Worm (Caenorhabditis elegans) whole organism, young adult: Measurements from ENCODE around the gene dpy-18.

Source experiments
- F10E7.11 ChIP-seq: sonication (generic microtip); optimal IDR thresholded peaks from 2 replicates; lab custom pipeline; 2017; ENCODE audit warnings: mild to moderate bottlenecking, missing genetic modification characterization, moderate library complexity, missing compliant biosample characterization
- F22D6.2 ChIP-seq: sonication (generic microtip); optimal IDR thresholded peaks from 2 replicates; lab custom pipeline; 2016; ENCODE audit warnings: mild to moderate bottlenecking, missing genetic modification characterization, missing compliant biosample characterization
- F39B2.1 ChIP-seq: fragments of 200-800 bp; sonication (Bioruptor generic); IDR thresholded peaks from 2 replicates; pipeline ENCODE4 v1.3.6; 2022; ENCODE audit warnings: missing genetic modification reagents, missing genetic modification characterization, missing compliant biosample characterization
- T26A5.8 ChIP-seq: sonication (generic microtip); optimal IDR thresholded peaks from 2 replicates; lab custom pipeline; 2016; ENCODE audit warnings: missing genetic modification characterization, missing compliant biosample characterization
- athp-1 ChIP-seq: sonication (generic microtip); optimal IDR thresholded peaks from 2 replicates; lab custom pipeline; 2017; ENCODE audit warnings: mild to moderate bottlenecking, missing genetic modification characterization, missing compliant biosample characterization
- bed-1 ChIP-seq: fragments of 200-800 bp; sonication (Bioruptor generic); IDR thresholded peaks from 2 replicates; pipeline ENCODE4 v1.3.6; 2022; ENCODE audit warnings: missing genetic modification reagents, missing genetic modification characterization, missing compliant biosample characterization
- ceh-27 ChIP-seq: fragments of 200-800 bp; sonication (Bioruptor generic); optimal IDR thresholded peaks from 2 replicates; lab custom pipeline; 2018; ENCODE audit warnings: mild to moderate bottlenecking, missing genetic modification characterization, moderate library complexity, missing compliant biosample characterization
- chd-7 ChIP-seq: sonication (generic microtip); optimal IDR thresholded peaks from 2 replicates; lab custom pipeline; 2016; ENCODE audit warnings: mild to moderate bottlenecking, missing genetic modification characterization, moderate library complexity, missing compliant biosample characterization
- dpl-1 ChIP-seq: fragments of 150-350 bp; optimal IDR thresholded peaks from 2 replicates; lab custom pipeline; 2014; ENCODE audit warnings: missing biosample characterization, missing genetic modification reagents, missing genetic modification characterization
- egl-44 ChIP-seq: fragments of 200-800 bp; sonication (Bioruptor generic); IDR thresholded peaks from 2 replicates; pipeline ENCODE4 v1.3.6; 2022; ENCODE audit warnings: missing genetic modification reagents, missing genetic modification characterization, missing compliant biosample characterization
- egrh-3 ChIP-seq: fragments of 200-800 bp; sonication (Bioruptor generic); IDR thresholded peaks from 2 replicates; pipeline ENCODE4 v1.3.6; 2022; ENCODE audit warnings: missing genetic modification reagents, missing genetic modification characterization, missing compliant biosample characterization
- hlh-12 ChIP-seq: sonication (generic microtip); optimal IDR thresholded peaks from 2 replicates; lab custom pipeline; 2016; ENCODE audit warnings: missing genetic modification characterization, missing compliant biosample characterization
- hlh-26 ChIP-seq: fragments of 200-800 bp; sonication (Bioruptor generic); conservative IDR thresholded peaks from 2 replicates; pipeline ENCODE4 v1.3.6; 2022; ENCODE audit warnings: missing genetic modification reagents, missing genetic modification characterization, missing compliant biosample characterization
- hmg-1.2 ChIP-seq: fragments of 200-800 bp; sonication (Bioruptor generic); IDR thresholded peaks from 2 replicates; pipeline ENCODE4 v1.3.6; 2022; ENCODE audit warnings: missing genetic modification reagents, missing genetic modification characterization, missing compliant biosample characterization
- let-526 ChIP-seq: fragments of 200-800 bp; sonication (Bioruptor generic); IDR thresholded peaks from 2 replicates; pipeline ENCODE4 v1.3.6; 2022; ENCODE audit warnings: missing genetic modification reagents, missing genetic modification characterization, missing compliant biosample characterization
- let-607 ChIP-seq, 2 experiments: fragments of 200-800 bp in 1 of 2; sonication (Bioruptor generic) in 1 of 2; sonication (generic microtip) in 1 of 2; optimal IDR thresholded peaks; 2 replicates each; lab custom pipeline; 2016 to 2018; ENCODE audit warnings: mild to moderate bottlenecking in 2 of 2, missing compliant biosample characterization in 2 of 2, missing genetic modification characterization in 2 of 2, moderate library complexity in 2 of 2, missing genotype in 1 of 2
- mel-28 ChIP-seq: sonication (generic microtip); optimal IDR thresholded peaks from 2 replicates; lab custom pipeline; 2016; ENCODE audit warnings: borderline replicate concordance, mild to moderate bottlenecking, missing genetic modification characterization, missing compliant biosample characterization
- nhr-80 ChIP-seq: sonication (generic microtip); optimal IDR thresholded peaks from 2 replicates; lab custom pipeline; 2016; ENCODE audit warnings: missing genetic modification characterization, missing compliant biosample characterization
- pbrm-1 ChIP-seq: fragments of 200-800 bp; sonication (Bioruptor generic); IDR thresholded peaks from 2 replicates; pipeline ENCODE4 v1.3.6; 2022; ENCODE audit warnings: missing genetic modification reagents, missing genetic modification characterization, missing compliant biosample characterization
- pha-4 ChIP-seq: fragments of 150-350 bp; sonication (generic microtip); optimal IDR thresholded peaks from 2 replicates; lab custom pipeline; 2014; ENCODE audit warnings: missing biosample characterization, missing genetic modification reagents, missing genetic modification characterization
- rec-8 ChIP-seq, 2 experiments: sonication (generic microtip); optimal IDR thresholded peaks; 2 replicates each; lab custom pipeline; 2016; ENCODE audit warnings: mild to moderate bottlenecking in 2 of 2, missing genetic modification characterization in 2 of 2, missing genetic modification reagents in 2 of 2, missing genotype in 2 of 2, missing biosample characterization in 1 of 2, missing compliant biosample characterization in 1 of 2, moderate library complexity in 1 of 2
- snpc-4 ChIP-seq, 5 experiments: fragments of 150-350 bp in 1 of 5; sonication (generic microtip) in 4 of 5; optimal IDR thresholded peaks; 2 replicates each; lab custom pipeline; 2014 to 2018; ENCODE audit warnings: missing genetic modification characterization in 5 of 5, missing biosample characterization in 3 of 5, antibody characterized with exemption in 2 of 5, mild to moderate bottlenecking in 2 of 5, missing compliant biosample characterization in 2 of 5, missing genotype in 2 of 5, moderate library complexity in 2 of 5, missing genetic modification reagents in 1 of 5
- tbx-9 ChIP-seq: sonication (generic microtip); optimal IDR thresholded peaks from 2 replicates; lab custom pipeline; 2016; ENCODE audit warnings: borderline replicate concordance, missing genetic modification characterization, inconsistent platforms, missing compliant biosample characterization
- zfh-2 ChIP-seq: fragments of 200-800 bp; sonication (Bioruptor generic); conservative IDR thresholded peaks from 2 replicates; pipeline ENCODE4 v1.3.6; 2022; ENCODE audit warnings: missing genetic modification reagents, missing genetic modification characterization, missing compliant biosample characterization

Gene dpy-18

ce11 chrIII:11390832-11391231 is 13.1 kb upstream of the dpy-18 start (continued):
- TF ChIP-seq rec-8 (tag; optimal IDR thresholded peaks at IDR 0.05; lab: Kevin White, UChicago) (no peak), F39B2.1 (GFP tag; lab: Robert Waterston, UW) (no peak)

- TF ChIP-seq zfh-2 = peak; percentile 95
- TF ChIP-seq bed-1 = 0 out of 2 replicates have a peak, but pooled peaks have one; percentile 18
- TF ChIP-seq mel-28 (tag; lab: Kevin White, UChicago) = no peak
- peak; percentile 41 for TF ChIP-seq chd-7
- peak; percentile 64 for TF ChIP-seq egrh-3
These were observed 11.6 kb upstream of the dpy-18 start for ce11 chrIII:11389384-11389783.

- TF ChIP-seq tbx-9 (tag; lab: Kevin White, UChicago) = no peak
- no peak for TF ChIP-seq pha-4
- no peak for TF ChIP-seq egl-44 (GFP tag; lab: Robert Waterston, UW)
These were observed 4.1 kb upstream of the dpy-18 start, which contains the start of gene subs-4 for ce11 chrIII:11381922-11382321. TSS of gene subs-4 (plus strand) at chrIII:11382222.

ce11 chrIII:11380555-11380954 is 2.8 kb upstream of the dpy-18 start:
- TF ChIP-seq pbrm-1 (GFP tag; lab: Robert Waterston, UW) (no peak), let-526 (no peak), F22D6.2 (tag; lab: Kevin White, UChicago) (no peak), snpc-4 (GFP tag; optimal IDR thresholded peaks at IDR 0.05; lab: Kevin White, UChicago) (no peak), snpc-4 (tag; optimal IDR thresholded peaks at IDR 0.05; lab: Kevin White, UChicago) (no peak), dpl-1 (no peak), T26A5.8 (tag; lab: Kevin White, UChicago) (no peak), let-607 (tag; optimal IDR thresholded peaks at IDR 0.05; lab: Kevin White, UChicago) (peak; percentile 54 to 80), hlh-26 (GFP tag; lab: Robert Waterston, UW) (no peak), hmg-1.2 (GFP tag; lab: Robert Waterston, UW) (peak; percentile 78)

ce11 chrIII:11378910-11379309 is 1.1 kb upstream of the dpy-18 start:
- TF ChIP-seq athp-1 (tag; lab: Kevin White, UChicago) = no peak
- TF ChIP-seq snpc-4 (GFP tag; optimal IDR thresholded peaks at IDR 0.05; lab: Kevin White, UChicago) = no peak
- TF ChIP-seq snpc-4 (tag; optimal IDR thresholded peaks at IDR 0.05; lab: Kevin White, UChicago) = peak in 3 of 4 experiments; percentile 52 to 76 (median 60)

ce11 chrIII:11378450-11378849 is 670 bp upstream of the dpy-18 start:
- TF ChIP-seq ceh-27 (no peak), snpc-4 (GFP tag; optimal IDR thresholded peaks at IDR 0.05; lab: Kevin White, UChicago) (no peak), snpc-4 (tag; optimal IDR thresholded peaks at IDR 0.05; lab: Kevin White, UChicago) (peak in 1 of 4 experiments; percentile 16)

ce11 chrIII:11372199-11372938 is 5.4 kb downstream of the dpy-18 start:
- no peak for TF ChIP-seq F10E7.11 (tag; lab: Kevin White, UChicago)
- TF ChIP-seq hlh-12 = no peak
- TF ChIP-seq zfh-2 = 0 out of 2 replicates have a peak, but pooled peaks have one; percentile 7
- peak; percentile 34 for TF ChIP-seq nhr-80 (tag; lab: Kevin White, UChicago)
- no peak for TF ChIP-seq snpc-4 (GFP tag; optimal IDR thresholded peaks at IDR 0.05; lab: Kevin White, UChicago)
- peak; percentile 89 to 95 (median 92) for TF ChIP-seq snpc-4 (tag; optimal IDR thresholded peaks at IDR 0.05; lab: Kevin White, UChicago)
